Fruit fly (Drosophila melanogaster) whole organism, embryonic: ENCODE results near the gene Slob.

Experiments
- CG10959 ChIP-seq: fragments of 200-800 bp; sonication (Bioruptor generic); IDR thresholded peaks from 2 replicates; pipeline ENCODE4 v1.3.6; 2022; ENCODE audit warnings: missing biosample characterization, missing genetic modification characterization
- CG12071 ChIP-seq: fragments of 200-800 bp; sonication (Bioruptor generic); optimal IDR thresholded peaks from 3 replicates; lab custom pipeline; 2018; ENCODE audit warnings: missing biosample characterization, mild to moderate bottlenecking, missing genetic modification characterization
- CG12391 ChIP-seq: fragments of 200-800 bp; sonication (Bioruptor generic); optimal IDR thresholded peaks from 3 replicates; lab custom pipeline; 2018; ENCODE audit warnings: missing biosample characterization, mild to moderate bottlenecking, missing genetic modification characterization, moderate library complexity
- CG13296 ChIP-seq: fragments of 200-800 bp; sonication (Bioruptor generic); optimal IDR thresholded peaks from 3 replicates; lab custom pipeline; 2018; ENCODE audit warnings: missing biosample characterization, mild to moderate bottlenecking, missing genetic modification characterization
- CG14014 ChIP-seq: fragments of 200-800 bp; sonication (Bioruptor generic); IDR thresholded peaks from 2 replicates; pipeline ENCODE4 v1.3.6; 2022; ENCODE audit warnings: missing biosample characterization, missing genetic modification characterization
- CG14050 ChIP-seq: fragments of 200-800 bp; sonication (Bioruptor generic); IDR thresholded peaks from 3 replicates; pipeline ENCODE4 v1.3.6; 2022; ENCODE audit warnings: missing biosample characterization, missing genetic modification characterization
- CG15011 ChIP-seq: fragments of 200-800 bp; sonication (Bioruptor generic); optimal IDR thresholded peaks from 3 replicates; lab custom pipeline; 2018; ENCODE audit warnings: missing biosample characterization, mild to moderate bottlenecking, missing genetic modification characterization
- CG15269 ChIP-seq: fragments of 200-800 bp; sonication (Bioruptor generic); optimal IDR thresholded peaks from 2 replicates; lab custom pipeline; 2018; ENCODE audit warnings: missing biosample characterization, mild to moderate bottlenecking, missing genetic modification characterization, moderate library complexity
- CG16779 ChIP-seq: fragments of 200-800 bp; sonication (Bioruptor generic); IDR thresholded peaks from 2 replicates; pipeline ENCODE4 v1.3.6; 2022; ENCODE audit warnings: missing biosample characterization, missing genetic modification characterization
- CG1792 ChIP-seq: fragments of 200-800 bp; sonication (Bioruptor generic); optimal IDR thresholded peaks from 2 replicates; lab custom pipeline; 2016; ENCODE audit warnings: missing biosample characterization, missing genetic modification characterization
- CG18262 ChIP-seq: fragments of 200-800 bp; optimal IDR thresholded peaks from 3 replicates; lab custom pipeline; 2019; ENCODE audit warnings: missing biosample characterization, mild to moderate bottlenecking, missing genetic modification characterization, moderate library complexity
- CG32767 ChIP-seq: fragments of 200-800 bp; sonication (Bioruptor generic); IDR thresholded peaks from 2 replicates; pipeline ENCODE4 v1.3.6; 2022; ENCODE audit warnings: missing biosample characterization, missing genetic modification characterization
- CG32772 ChIP-seq: fragments of 200-800 bp; sonication (Bioruptor generic); IDR thresholded peaks from 2 replicates; pipeline ENCODE4 v1.3.6; 2022; ENCODE audit warnings: missing biosample characterization, missing genetic modification characterization
- CG4404 ChIP-seq: fragments of 200-800 bp; sonication (Bioruptor generic); IDR thresholded peaks from 2 replicates; pipeline ENCODE4 v1.3.6; 2022; ENCODE audit warnings: missing biosample characterization, missing genetic modification characterization
- CG6689 ChIP-seq: fragments of 200-800 bp; sonication (Bioruptor generic); IDR thresholded peaks from 2 replicates; pipeline ENCODE4 v1.3.6; 2022; ENCODE audit warnings: missing biosample characterization, missing genetic modification characterization
- CG6854 ChIP-seq: fragments of 200-800 bp; sonication (Bioruptor generic); optimal IDR thresholded peaks from 3 replicates; lab custom pipeline; 2017; ENCODE audit warnings: missing biosample characterization, mild to moderate bottlenecking, missing genetic modification characterization
- CG7357 ChIP-seq: fragments of 200-800 bp; sonication (Bioruptor generic); IDR thresholded peaks from 3 replicates; pipeline ENCODE4 v1.3.6; 2022; ENCODE audit warnings: missing biosample characterization, missing genetic modification characterization
- CG7745 ChIP-seq: fragments of 200-800 bp; sonication (Bioruptor generic); optimal IDR thresholded peaks from 2 replicates; lab custom pipeline; 2018; ENCODE audit warnings: missing biosample characterization, mild to moderate bottlenecking, missing genetic modification characterization, moderate library complexity
- CoRest ChIP-seq: fragments of 200-800 bp; sonication (Bioruptor generic); optimal IDR thresholded peaks from 3 replicates; lab custom pipeline; 2018; ENCODE audit warnings: missing biosample characterization, mild to moderate bottlenecking, missing genetic modification characterization, moderate library complexity
- D ChIP-seq, 2 experiments: fragments of 200-800 bp in 1 of 2; fragments of >200 bp in 1 of 2; sonication (Bioruptor generic) in 1 of 2; optimal IDR thresholded peaks; 2 replicates in 1 of 2; 3 replicates in 1 of 2; lab custom pipeline; 2017; ENCODE audit warnings: mild to moderate bottlenecking in 1 of 2, missing biosample characterization in 1 of 2, missing genetic modification characterization in 1 of 2, missing genetic modification reagents in 1 of 2
- Eip74EF ChIP-seq, 2 experiments: fragments of 200-800 bp in 1 of 2; fragments of >200 bp in 1 of 2; sonication (Bioruptor generic) in 1 of 2; optimal IDR thresholded peaks; 2 replicates each; lab custom pipeline; 2017 to 2019; ENCODE audit warnings: missing biosample characterization in 2 of 2, missing genetic modification characterization in 2 of 2, mild to moderate bottlenecking in 1 of 2, moderate library complexity in 1 of 2
- HLH3B ChIP-seq: fragments of 200-800 bp; sonication (Bioruptor generic); IDR thresholded peaks from 2 replicates; pipeline ENCODE4 v1.3.6; 2022; ENCODE audit warnings: missing biosample characterization, missing genetic modification characterization
- HmgZ ChIP-seq: fragments of 200-800 bp; sonication (Bioruptor generic); optimal IDR thresholded peaks from 2 replicates; lab custom pipeline; 2018; ENCODE audit warnings: missing biosample characterization, mild to moderate bottlenecking, missing genetic modification characterization
- Med ChIP-seq: fragments of 200-800 bp; sonication (Bioruptor generic); peaks from one replicate; lab custom pipeline; 2016; ENCODE audit warnings: missing biosample characterization, missing genetic modification characterization, mild to moderate bottlenecking, inconsistent platforms, moderate library complexity
- Oli ChIP-seq: fragments of 200-800 bp; sonication (Bioruptor generic); optimal IDR thresholded peaks from 2 replicates; lab custom pipeline; 2018; ENCODE audit warnings: missing biosample characterization, mild to moderate bottlenecking, missing genetic modification characterization, moderate library complexity
- Poxn ChIP-seq: fragments of 200-800 bp; sonication (Bioruptor generic); IDR thresholded peaks from 2 replicates; pipeline ENCODE4 v1.3.6; 2022; ENCODE audit warnings: missing biosample characterization, missing genetic modification characterization
- Stat92E ChIP-seq, 3 experiments: fragments of >200 bp in 2 of 3; fragments of 200-800 bp in 1 of 3; sonication (Bioruptor generic) in 1 of 3; optimal IDR thresholded peaks; 2 replicates each; lab custom pipeline; 2017 to 2019; ENCODE audit warnings: missing biosample characterization in 3 of 3, missing genetic modification characterization in 3 of 3, mild to moderate bottlenecking in 1 of 3, moderate library complexity in 1 of 3
- al ChIP-seq: fragments of 200-800 bp; sonication (Bioruptor generic); IDR thresholded peaks from 2 replicates; pipeline ENCODE4 v1.3.6; 2022; ENCODE audit warnings: missing biosample characterization, missing genetic modification characterization
- ase ChIP-seq: fragments of 200-800 bp; sonication (Bioruptor generic); IDR thresholded peaks from 3 replicates; pipeline ENCODE4 v1.3.6; 2022; ENCODE audit warnings: missing biosample characterization, missing genetic modification characterization
- ato ChIP-seq: fragments of 200-800 bp; sonication (Bioruptor generic); IDR thresholded peaks from 2 replicates; pipeline ENCODE4 v1.3.6; 2022; ENCODE audit warnings: missing biosample characterization, missing genetic modification characterization; ENCODE audit not compliant: partially characterized antibody
- bigmax ChIP-seq: fragments of 200-800 bp; sonication (Bioruptor generic); optimal IDR thresholded peaks from 2 replicates; lab custom pipeline; 2018; ENCODE audit warnings: missing biosample characterization, mild to moderate bottlenecking, missing genetic modification characterization
- bowl ChIP-seq: fragments of 200-800 bp; sonication (Bioruptor generic); IDR thresholded peaks from 2 replicates; pipeline ENCODE4 v1.3.6; 2022; ENCODE audit warnings: missing biosample characterization, missing genetic modification characterization
- caup ChIP-seq: fragments of 200-800 bp; sonication (Bioruptor generic); optimal IDR thresholded peaks from 3 replicates; lab custom pipeline; 2017; ENCODE audit warnings: missing biosample characterization, mild to moderate bottlenecking, missing genetic modification characterization, moderate library complexity; ENCODE audit not compliant: severe bottlenecking
- crol ChIP-seq: fragments of 200-800 bp; sonication (Bioruptor generic); IDR thresholded peaks from 2 replicates; pipeline ENCODE4 v1.3.6; 2022; ENCODE audit warnings: missing biosample characterization, missing genetic modification characterization
- da ChIP-seq: fragments of 200-800 bp; sonication (Bioruptor generic); optimal IDR thresholded peaks from 2 replicates; lab custom pipeline; 2016; ENCODE audit warnings: missing biosample characterization, missing genetic modification characterization
- dpn ChIP-seq, 2 experiments: fragments of 200-800 bp; sonication (Bioruptor generic); optimal IDR thresholded peaks; 3 replicates each; lab custom pipeline; 2016; ENCODE audit warnings: missing biosample characterization in 2 of 2, missing genetic modification characterization in 2 of 2
- fd3F ChIP-seq: fragments of 200-800 bp; sonication (Bioruptor generic); optimal IDR thresholded peaks from 2 replicates; lab custom pipeline; 2018; ENCODE audit warnings: missing biosample characterization, mild to moderate bottlenecking, missing genetic modification characterization, moderate library complexity
- gcm ChIP-seq: fragments of 200-800 bp; sonication (Bioruptor generic); optimal IDR thresholded peaks from 2 replicates; lab custom pipeline; 2019; ENCODE audit warnings: missing biosample characterization, mild to moderate bottlenecking, missing genetic modification characterization, moderate library complexity
- grn ChIP-seq: fragments of 200-800 bp; sonication (Bioruptor generic); optimal IDR thresholded peaks from 3 replicates; lab custom pipeline; 2017; ENCODE audit warnings: missing biosample characterization, missing genetic modification characterization
- h ChIP-seq: fragments of >200 bp; optimal IDR thresholded peaks from 2 replicates; lab custom pipeline; 2017
- her ChIP-seq: fragments of 200-800 bp; sonication (Bioruptor generic); optimal IDR thresholded peaks from 2 replicates; lab custom pipeline; 2016; ENCODE audit warnings: missing biosample characterization, missing genetic modification characterization
- lilli ChIP-seq: fragments of 200-800 bp; sonication (Bioruptor generic); optimal IDR thresholded peaks from 3 replicates; lab custom pipeline; 2016; ENCODE audit warnings: missing biosample characterization, missing genetic modification characterization
- lola ChIP-seq, 3 experiments: fragments of >200 bp in 2 of 3; fragments of 200-800 bp in 1 of 3; sonication (Bioruptor generic) in 1 of 3; optimal IDR thresholded peaks; 2 replicates each; lab custom pipeline; 2017 to 2019; ENCODE audit warnings: missing biosample characterization in 3 of 3, missing genetic modification characterization in 3 of 3, mild to moderate bottlenecking in 1 of 3, moderate library complexity in 1 of 3
- nerfin-1 ChIP-seq: fragments of 200-800 bp; sonication (Bioruptor generic); optimal IDR thresholded peaks from 3 replicates; lab custom pipeline; 2019; ENCODE audit warnings: missing biosample characterization, mild to moderate bottlenecking, missing genetic modification characterization, moderate library complexity
- sob ChIP-seq: fragments of 200-800 bp; sonication (Bioruptor generic); IDR thresholded peaks from 2 replicates; pipeline ENCODE4 v1.3.6; 2022; ENCODE audit warnings: missing biosample characterization, missing genetic modification characterization
- stwl ChIP-seq: fragments of 200-800 bp; sonication (Bioruptor generic); optimal IDR thresholded peaks from 3 replicates; lab custom pipeline; 2018; ENCODE audit warnings: missing biosample characterization, mild to moderate bottlenecking, missing genetic modification characterization, moderate library complexity
- trh ChIP-seq: fragments of 200-800 bp; sonication (Bioruptor generic); optimal IDR thresholded peaks from 2 replicates; lab custom pipeline; 2016; ENCODE audit warnings: missing biosample characterization, missing genetic modification characterization
- usp ChIP-seq: fragments of >200 bp; optimal IDR thresholded peaks from 2 replicates; lab custom pipeline; 2017; ENCODE audit warnings: missing biosample characterization, missing genetic modification characterization
- wdn ChIP-seq: fragments of 200-800 bp; sonication (Bioruptor generic); IDR thresholded peaks from 2 replicates; pipeline ENCODE4 v1.3.6; 2022; ENCODE audit warnings: missing biosample characterization, missing genetic modification characterization
- zen2 ChIP-seq: fragments of 200-800 bp; sonication (Bioruptor generic); IDR thresholded peaks from 3 replicates; pipeline ENCODE4 v1.3.6; 2022; ENCODE audit warnings: missing biosample characterization, missing genetic modification characterization; ENCODE audit not compliant: partially characterized antibody

The Slob gene

dm6 chr2L:7596862-7597261 is 78.0 kb downstream of the Slob start (continued):
- TF ChIP-seq caup (GFP tag; lab: Kevin White, UChicago) (peak; percentile 25), fd3F (GFP tag; lab: Kevin White, UChicago) (no peak), CG10959 (peak; percentile 92), CG7357 (0 out of 3 replicates have a peak, but pooled peaks have one; percentile 60), CG12391 (tag; lab: Kevin White, UChicago) (peak; percentile 90), HmgZ (tag; lab: Kevin White, UChicago) (peak; percentile 10), bowl (GFP tag; lab: Robert Waterston, UW) (no peak), crol (GFP tag; lab: Robert Waterston, UW) (peak; percentile 80), Stat92E (GFP tag; optimal IDR thresholded peaks at IDR 0.05; lab: Kevin White, UChicago) (peak in 1 of 3 experiments; percentile 85), CoRest (tag; lab: Kevin White, UChicago) (peak; percentile 88), Eip74EF (GFP tag; optimal IDR thresholded peaks at IDR 0.05; lab: Kevin White, UChicago) (peak in 1 of 2 experiments; percentile 86), zen2 (GFP tag; lab: Robert Waterston, UW) (no peak), CG18262 (tag; lab: Kevin White, UChicago) (peak; percentile 92), gcm (GFP tag; lab: Kevin White, UChicago) (peak; percentile 81), CG32772 (GFP tag; lab: Robert Waterston, UW) (peak; percentile 88), CG6689 (GFP tag; lab: Robert Waterston, UW) (peak; percentile 86), stwl (tag; lab: Kevin White, UChicago) (peak; percentile 43), CG1792 (GFP tag; lab: Kevin White, UChicago) (peak; percentile 64), CG14050 (peak; percentile 51; the same call in 2 of the 3 replicates), grn (GFP tag; lab: Kevin White, UChicago) (peak; percentile 70), lilli (GFP tag; lab: Kevin White, UChicago) (peak; percentile 66), lola (GFP tag; optimal IDR thresholded peaks at IDR 0.05; lab: Kevin White, UChicago) (peak in 1 of 3 experiments; percentile 96), nerfin-1 (tag; lab: Kevin White, UChicago) (peak; percentile 82), ase (peak; percentile 75; the same call in 2 of the 3 replicates), CG4404 (GFP tag; lab: Robert Waterston, UW) (peak; percentile 92), CG16779 (GFP tag; lab: Robert Waterston, UW) (no peak), usp (GFP tag; lab: Kevin White, UChicago) (no peak), CG7745 (peak; percentile 56), CG13296 (GFP tag; lab: Kevin White, UChicago) (no peak), CG15269 (tag; lab: Kevin White, UChicago) (peak; percentile 49), HLH3B (GFP tag; lab: Robert Waterston, UW) (peak; percentile 82), CG14014 (GFP tag; lab: Robert Waterston, UW) (peak; percentile 37; the same call in 1 of the 2 replicates), CG6854 (GFP tag; lab: Kevin White, UChicago) (no peak), dpn (GFP tag; optimal IDR thresholded peaks at IDR 0.05; lab: Kevin White, UChicago) (peak; percentile 77 to 83), bigmax (no peak), CG15011 (peak; percentile 38), Med (GFP tag; lab: Kevin White, UChicago) (peak; percentile 92), da (no peak), CG32767 (peak; percentile 68), CG12071 (GFP tag; lab: Kevin White, UChicago) (peak; percentile 40), ato (GFP tag; lab: Robert Waterston, UW) (no peak), D (optimal IDR thresholded peaks at IDR 0.05; lab: Kevin White, UChicago) (no peak), D (GFP tag; optimal IDR thresholded peaks at IDR 0.05; lab: Kevin White, UChicago) (peak; percentile 94), her (peak; percentile 17), wdn (GFP tag; lab: Robert Waterston, UW) (0 out of 2 replicates have a peak, but pooled peaks have one; percentile 9), al (no peak), h (lab: Kevin White, UChicago) (no peak), Oli (tag; lab: Kevin White, UChicago) (peak; percentile 88), Poxn (GFP tag; lab: Robert Waterston, UW) (no peak), trh (peak; percentile 72), sob (GFP tag; lab: Robert Waterston, UW) (peak; percentile 62; the same call in 1 of the 2 replicates)
